Worm (Caenorhabditis elegans): ENCODE results near the gene zhit-3.
A peak's percentile ranks its signal among the peaks of the same experiment; 100 is the strongest.

zhit-3 gene

ce11 chrV:10191242-10191641 is 20.7 kb downstream of the zhit-3 start:
- TF ChIP-seq ama-1 (optimal IDR thresholded peaks at IDR 0.05) (no peak), pqm-1 (tag; optimal IDR thresholded peaks at IDR 0.05) (peak; percentile 11), nhr-28 (tag; optimal IDR thresholded peaks at IDR 0.05) (peak; percentile 23), daf-16 (GFP tag; optimal IDR thresholded peaks at IDR 0.05) (no peak), daf-16 (tag; optimal IDR thresholded peaks at IDR 0.05) (peak; percentile 91), nhr-77 (tag; optimal IDR thresholded peaks at IDR 0.05) (no peak), set-16 (GFP tag; IDR thresholded peaks at IDR 0.05) (no peak), hlh-11 (tag; optimal IDR thresholded peaks at IDR 0.05) (no peak), hmg-1.1 (GFP tag; IDR thresholded peaks at IDR 0.05) (no peak), php-3 (GFP tag; IDR thresholded peaks at IDR 0.05) (peak; percentile 14; the same call in 1 of the 2 replicates), lin-15B (tag; optimal IDR thresholded peaks at IDR 0.05) (no peak), unc-39 (tag; optimal IDR thresholded peaks at IDR 0.05) (no peak), aha-1 (tag) (peak; percentile 41), mep-1 (tag; optimal IDR thresholded peaks at IDR 0.05) (no peak), unc-62 (GFP tag; optimal IDR thresholded peaks at IDR 0.05 in 1 of 2) (peak in 1 of 2 experiments; percentile 13), unc-62 (tag; optimal IDR thresholded peaks at IDR 0.05) (no peak), jun-1 (tag; optimal IDR thresholded peaks at IDR 0.05) (no peak)

- TF ChIP-seq daf-16 (GFP tag; optimal IDR thresholded peaks at IDR 0.05) (no peak), daf-16 (tag; optimal IDR thresholded peaks at IDR 0.05) (peak; percentile 69), mdl-1 (tag; optimal IDR thresholded peaks at IDR 0.05) (peak in 1 of 2 experiments; percentile 37), dve-1 (tag; optimal IDR thresholded peaks at IDR 0.05; ENCODE audit: insufficient read depth) (peak; percentile 67), F10B5.3 (tag; optimal IDR thresholded peaks at IDR 0.05) (no peak), pqm-1 (tag; optimal IDR thresholded peaks at IDR 0.05) (peak; percentile 76), hlh-11 (tag; optimal IDR thresholded peaks at IDR 0.05) (peak; percentile 85), arid-1 (GFP tag; conservative IDR thresholded peaks at IDR 0.05) (no peak), mxl-3 (GFP tag; optimal IDR thresholded peaks at IDR 0.05) (peak; percentile 73), nhr-48 (tag; optimal IDR thresholded peaks at IDR 0.05) (peak; percentile 3), dmd-9 (GFP tag; IDR thresholded peaks at IDR 0.05) (no peak), php-3 (GFP tag; IDR thresholded peaks at IDR 0.05) (peak; percentile 95), ama-1 (optimal IDR thresholded peaks at IDR 0.05) (no peak), mes-2 (tag; optimal IDR thresholded peaks at IDR 0.05; ENCODE audit: poor library complexity, severe bottlenecking) (no peak), hlh-30 (tag; optimal IDR thresholded peaks at IDR 0.05; ENCODE audit: insufficient read depth) (peak; percentile 21), nhr-28 (tag; optimal IDR thresholded peaks at IDR 0.05) (peak; percentile 59), tra-1 (GFP tag; IDR thresholded peaks at IDR 0.05) (peak; percentile 34; the same call in 1 of the 2 replicates), unc-62 (GFP tag; optimal IDR thresholded peaks at IDR 0.05 in 1 of 2) (no peak), unc-62 (tag; optimal IDR thresholded peaks at IDR 0.05) (no peak)
These were observed 21.8 kb downstream of the zhit-3 start, which contains the start of gene ZK856.5 for ce11 chrV:10190081-10190556. Gene ZK856.5 (minus strand): TSS chrV:10190131.

ce11 chrV:10185719-10186118 is 26.2 kb downstream of the zhit-3 start, which contains the start of gene ZK856.18:
Gene ZK856.18 (minus strand): TSS chrV:10186007.
- TF ChIP-seq F37D6.2 (tag; optimal IDR thresholded peaks at IDR 0.05), result no peak
- peak in 1 of 2 experiments; percentile 90 for TF ChIP-seq unc-62 (GFP tag; optimal IDR thresholded peaks at IDR 0.05 in 1 of 2)
- no peak for TF ChIP-seq unc-62 (tag; optimal IDR thresholded peaks at IDR 0.05)
- no peak for TF ChIP-seq lin-39 (tag; optimal IDR thresholded peaks at IDR 0.05)

ce11 chrV:10183810-10184209 is 28.1 kb downstream of the zhit-3 start:
- TF ChIP-seq unc-62 (GFP tag; optimal IDR thresholded peaks at IDR 0.05 in 1 of 2) (peak in 1 of 2 experiments; percentile 77), unc-62 (tag; optimal IDR thresholded peaks at IDR 0.05) (no peak), aha-1 (tag) (peak; percentile 66), zip-11 (GFP tag; IDR thresholded peaks at IDR 0.05) (no peak)

- TF ChIP-seq ceh-32 (tag; optimal IDR thresholded peaks at IDR 0.05; ENCODE audit: poor library complexity) (no peak), fos-1 (tag; optimal IDR thresholded peaks at IDR 0.05) (no peak), ztf-7 (tag; optimal IDR thresholded peaks at IDR 0.05) (no peak), unc-130 (GFP tag; optimal IDR thresholded peaks at IDR 0.05) (no peak), ztf-11 (tag; optimal IDR thresholded peaks at IDR 0.05) (no peak), php-3 (GFP tag; IDR thresholded peaks at IDR 0.05) (no peak)
These were observed 28.9 kb downstream of the zhit-3 start, which contains the start of gene ZK856.4 for ce11 chrV:10182984-10183383. Gene ZK856.4 (plus strand): TSS chrV:10183284.

Data from whole organism, L4 larva.